Fruit fly (Drosophila melanogaster) whole organism, embryonic: ENCODE measurements around the gene CG31493.

Experiments used
- Abd-B ChIP-seq: fragments of 200-800 bp; sonication (Bioruptor generic); optimal IDR thresholded peaks from 2 replicates; lab custom pipeline; 2018; ENCODE audit warnings: missing biosample characterization, mild to moderate bottlenecking, missing genetic modification characterization, moderate library complexity
- Ada2b ChIP-seq: fragments of 200-800 bp; sonication (Bioruptor generic); IDR thresholded peaks from 2 replicates; pipeline ENCODE4 v1.3.6; 2022; ENCODE audit warnings: missing biosample characterization, missing genetic modification characterization
- Awh ChIP-seq: fragments of 200-800 bp; sonication (Bioruptor generic); IDR thresholded peaks from 2 replicates; pipeline ENCODE4, ENCODE4 v1.3.6; 2022; ENCODE audit warnings: missing biosample characterization, missing genetic modification characterization
- Blimp-1 ChIP-seq: fragments of 200-800 bp; sonication (Bioruptor generic); optimal IDR thresholded peaks from 3 replicates; lab custom pipeline; 2018; ENCODE audit warnings: missing biosample characterization, missing genetic modification characterization, mild to moderate bottlenecking, moderate library complexity, missing genetic modification reagents
- CG10209 ChIP-seq: fragments of 200-800 bp; sonication (Bioruptor generic); optimal IDR thresholded peaks from 3 replicates; lab custom pipeline; 2017; ENCODE audit warnings: missing biosample characterization, mild to moderate bottlenecking, missing genetic modification characterization, missing genetic modification reagents
- CG12769 ChIP-seq: fragments of 200-800 bp; sonication (Bioruptor generic); optimal IDR thresholded peaks from 2 replicates; lab custom pipeline; 2019; ENCODE audit warnings: missing biosample characterization, mild to moderate bottlenecking, missing genetic modification characterization, moderate library complexity
- CG13123 ChIP-seq: fragments of 200-800 bp; sonication (Bioruptor generic); optimal IDR thresholded peaks from 2 replicates; lab custom pipeline; 2016; ENCODE audit warnings: missing biosample characterization, missing genetic modification characterization
- CG14710 ChIP-seq: fragments of 200-800 bp; sonication (Bioruptor generic); optimal IDR thresholded peaks from 3 replicates; lab custom pipeline; 2019; ENCODE audit warnings: missing biosample characterization, mild to moderate bottlenecking, missing genetic modification characterization, moderate library complexity
- CG15514 ChIP-seq: fragments of 200-800 bp; sonication (Bioruptor generic); optimal IDR thresholded peaks from 3 replicates; lab custom pipeline; 2017; ENCODE audit warnings: missing biosample characterization, missing genetic modification characterization, mild to moderate bottlenecking, moderate library complexity, missing genetic modification reagents
- CG17186 ChIP-seq: fragments of 200-800 bp; sonication (Bioruptor generic); optimal IDR thresholded peaks from 3 replicates; lab custom pipeline; 2017; ENCODE audit warnings: missing biosample characterization, missing genetic modification reagents, missing genetic modification characterization
- CG17361 ChIP-seq: fragments of 200-800 bp; sonication (Bioruptor generic); IDR thresholded peaks from 3 replicates; pipeline ENCODE4 v1.3.6; 2022; ENCODE audit warnings: missing biosample characterization, missing genetic modification characterization
- CG18476 ChIP-seq: fragments of 200-800 bp; sonication (Bioruptor generic); optimal IDR thresholded peaks from 2 replicates; lab custom pipeline; 2016; ENCODE audit warnings: missing biosample characterization, mild to moderate bottlenecking, missing genetic modification characterization
- CG18619 ChIP-seq: fragments of 200-800 bp; sonication (Bioruptor generic); optimal IDR thresholded peaks from 3 replicates; lab custom pipeline; 2017; ENCODE audit warnings: missing biosample characterization, mild to moderate bottlenecking, missing genetic modification characterization
- CG2120 ChIP-seq: fragments of 200-800 bp; sonication (Bioruptor generic); optimal IDR thresholded peaks from 3 replicates; lab custom pipeline; 2016; ENCODE audit warnings: missing biosample characterization, missing genetic modification characterization
- CG30020 ChIP-seq: fragments of 200-800 bp; optimal IDR thresholded peaks from 2 replicates; lab custom pipeline; 2019; ENCODE audit warnings: missing biosample characterization, mild to moderate bottlenecking, missing genetic modification characterization, moderate library complexity
- CG3163 ChIP-seq: fragments of 200-800 bp; sonication (Bioruptor generic); optimal IDR thresholded peaks from 3 replicates; lab custom pipeline; 2016; ENCODE audit warnings: missing biosample characterization, missing genetic modification characterization
- CG3726 ChIP-seq: fragments of 200-800 bp; sonication (Bioruptor generic); IDR thresholded peaks from 3 replicates; pipeline ENCODE4, ENCODE4 v1.3.6; 2022; ENCODE audit warnings: missing biosample characterization, missing genetic modification characterization
- CG4707 ChIP-seq: fragments of 200-800 bp; sonication (Bioruptor generic); optimal IDR thresholded peaks from 2 replicates; lab custom pipeline; 2018; ENCODE audit warnings: missing biosample characterization, mild to moderate bottlenecking, missing genetic modification characterization, moderate library complexity
- CG6272 ChIP-seq: fragments of 200-800 bp; sonication (Bioruptor generic); IDR thresholded peaks from 2 replicates; pipeline ENCODE4 v1.3.6; 2022; ENCODE audit warnings: missing biosample characterization, missing genetic modification characterization
- CG6683 ChIP-seq: fragments of 200-800 bp; sonication (Bioruptor generic); optimal IDR thresholded peaks from 2 replicates; lab custom pipeline; 2017; ENCODE audit warnings: missing biosample characterization, mild to moderate bottlenecking, missing genetic modification characterization, missing genetic modification reagents
- CG7745 ChIP-seq: fragments of 200-800 bp; sonication (Bioruptor generic); optimal IDR thresholded peaks from 2 replicates; lab custom pipeline; 2018; ENCODE audit warnings: missing biosample characterization, mild to moderate bottlenecking, missing genetic modification characterization, moderate library complexity
- CG8281 ChIP-seq: fragments of 200-800 bp; sonication (Bioruptor generic); optimal IDR thresholded peaks from 2 replicates; lab custom pipeline; 2018; ENCODE audit warnings: missing biosample characterization, mild to moderate bottlenecking, missing genetic modification characterization, moderate library complexity
- CG8478 ChIP-seq: fragments of >200 bp; optimal IDR thresholded peaks from 2 replicates; lab custom pipeline; 2018
- CG9437 ChIP-seq: fragments of 200-800 bp; sonication (Bioruptor generic); optimal IDR thresholded peaks from 2 replicates; lab custom pipeline; 2018; ENCODE audit warnings: missing biosample characterization, mild to moderate bottlenecking, missing genetic modification characterization
- Elba2 ChIP-seq: fragments of 200-800 bp; sonication (Bioruptor generic); optimal IDR thresholded peaks from 3 replicates; lab custom pipeline; 2016; ENCODE audit warnings: missing biosample characterization, missing genetic modification characterization
- HHEX ChIP-seq: fragments of 200-800 bp; sonication (Bioruptor generic); optimal IDR thresholded peaks from 3 replicates; lab custom pipeline; 2017; ENCODE audit warnings: missing biosample characterization, mild to moderate bottlenecking, missing genetic modification characterization, missing genetic modification reagents
- Hey ChIP-seq: fragments of 200-800 bp; sonication (Bioruptor generic); optimal IDR thresholded peaks from 3 replicates; lab custom pipeline; 2018; ENCODE audit warnings: missing biosample characterization, mild to moderate bottlenecking, missing genetic modification characterization
- Lpt ChIP-seq: fragments of >200 bp; optimal IDR thresholded peaks from 2 replicates; lab custom pipeline; 2018; ENCODE audit warnings: missing biosample characterization, missing genetic modification characterization
- MESR4 ChIP-seq: fragments of 200-800 bp; sonication (Bioruptor generic); optimal IDR thresholded peaks from 2 replicates; lab custom pipeline; 2018; ENCODE audit warnings: missing biosample characterization, mild to moderate bottlenecking, missing genetic modification characterization, moderate library complexity
- Nf-YC ChIP-seq: fragments of 200-800 bp; optimal IDR thresholded peaks from 3 replicates; lab custom pipeline; 2019; ENCODE audit warnings: missing biosample characterization, mild to moderate bottlenecking, missing genetic modification characterization, moderate library complexity
- Rfx ChIP-seq: fragments of 200-800 bp; sonication (Bioruptor generic); IDR thresholded peaks from 2 replicates; pipeline ENCODE4 v1.3.6; 2022; ENCODE audit warnings: missing biosample characterization, missing genetic modification characterization
- Rx ChIP-seq: fragments of 200-800 bp; sonication (Bioruptor generic); IDR thresholded peaks from 2 replicates; pipeline ENCODE4 v1.3.6; 2022; ENCODE audit warnings: missing biosample characterization, missing genetic modification characterization
- Sry-δ ChIP-seq: fragments of 200-800 bp; sonication (Bioruptor generic); optimal IDR thresholded peaks from 2 replicates; lab custom pipeline; 2016; ENCODE audit warnings: missing biosample characterization, missing genetic modification characterization
- aop ChIP-seq: fragments of 200-800 bp; sonication (Bioruptor generic); IDR thresholded peaks from 2 replicates; pipeline ENCODE4 v1.3.6; 2022; ENCODE audit warnings: missing biosample characterization, missing genetic modification characterization
- caup ChIP-seq: fragments of 200-800 bp; sonication (Bioruptor generic); optimal IDR thresholded peaks from 3 replicates; lab custom pipeline; 2017; ENCODE audit warnings: missing biosample characterization, mild to moderate bottlenecking, missing genetic modification characterization, moderate library complexity; ENCODE audit not compliant: severe bottlenecking
- ci ChIP-seq: fragments of 200-800 bp; sonication (Bioruptor generic); IDR thresholded peaks from 3 replicates; pipeline ENCODE4 v1.3.6; 2022; ENCODE audit warnings: missing biosample characterization, missing genetic modification characterization
- danr ChIP-seq: fragments of 200-800 bp; sonication (Bioruptor generic); IDR thresholded peaks from 2 replicates; pipeline ENCODE4 v1.3.6; 2022; ENCODE audit warnings: missing biosample characterization, missing genetic modification characterization
- eve ChIP-seq, 2 experiments: fragments of >200 bp; optimal IDR thresholded peaks; 2 replicates each; lab custom pipeline; 2017; ENCODE audit warnings: missing biosample characterization in 2 of 2, missing genetic modification characterization in 2 of 2
- fd3F ChIP-seq: fragments of 200-800 bp; sonication (Bioruptor generic); optimal IDR thresholded peaks from 2 replicates; lab custom pipeline; 2018; ENCODE audit warnings: missing biosample characterization, mild to moderate bottlenecking, missing genetic modification characterization, moderate library complexity
- jigr1 ChIP-seq: fragments of 200-800 bp; sonication (Bioruptor generic); IDR thresholded peaks from 3 replicates; pipeline ENCODE4 v1.3.6; 2022; ENCODE audit warnings: missing biosample characterization, missing genetic modification characterization
- kah ChIP-seq: fragments of 200-800 bp; sonication (Bioruptor generic); optimal IDR thresholded peaks from 2 replicates; lab custom pipeline; 2018; ENCODE audit warnings: missing biosample characterization, mild to moderate bottlenecking, missing genetic modification characterization
- mld ChIP-seq: fragments of 200-800 bp; sonication (Bioruptor generic); IDR thresholded peaks from 3 replicates; pipeline ENCODE4 v1.3.6; 2022; ENCODE audit warnings: missing biosample characterization, missing genetic modification characterization; ENCODE audit not compliant: partially characterized antibody
- odd ChIP-seq: fragments of 200-800 bp; sonication (Bioruptor generic); optimal IDR thresholded peaks from 2 replicates; lab custom pipeline; 2017; ENCODE audit warnings: missing biosample characterization, mild to moderate bottlenecking, missing genetic modification characterization
- pita ChIP-seq: fragments of 200-800 bp; sonication (Bioruptor generic); optimal IDR thresholded peaks from 2 replicates; lab custom pipeline; 2017; ENCODE audit warnings: missing biosample characterization, mild to moderate bottlenecking, missing genetic modification characterization
- seq ChIP-seq: fragments of 200-800 bp; sonication (Bioruptor generic); IDR thresholded peaks from 2 replicates; pipeline ENCODE4 v1.3.6; 2022; ENCODE audit warnings: missing biosample characterization, missing genetic modification characterization
- ssp ChIP-seq: fragments of 200-800 bp; sonication (Bioruptor generic); IDR thresholded peaks from 2 replicates; pipeline ENCODE4 v1.3.6; 2022; ENCODE audit warnings: missing biosample characterization, missing genetic modification characterization
- trh ChIP-seq: fragments of 200-800 bp; sonication (Bioruptor generic); optimal IDR thresholded peaks from 2 replicates; lab custom pipeline; 2016; ENCODE audit warnings: missing biosample characterization, missing genetic modification characterization
- twi ChIP-seq: fragments of 200-800 bp; optimal IDR thresholded peaks from 2 replicates; lab custom pipeline; 2019; ENCODE audit warnings: missing biosample characterization, mild to moderate bottlenecking, missing genetic modification characterization, moderate library complexity
- z ChIP-seq: fragments of 200-800 bp; sonication (Bioruptor generic); IDR thresholded peaks from 3 replicates; pipeline ENCODE4 v1.3.6; 2022; ENCODE audit warnings: missing biosample characterization, missing genetic modification characterization
- zfh1 ChIP-seq: fragments of 200-800 bp; sonication (Bioruptor generic); IDR thresholded peaks from 3 replicates; pipeline ENCODE4 v1.3.6; 2022; ENCODE audit warnings: missing biosample characterization, missing genetic modification characterization

Gene CG31493

DNA sequence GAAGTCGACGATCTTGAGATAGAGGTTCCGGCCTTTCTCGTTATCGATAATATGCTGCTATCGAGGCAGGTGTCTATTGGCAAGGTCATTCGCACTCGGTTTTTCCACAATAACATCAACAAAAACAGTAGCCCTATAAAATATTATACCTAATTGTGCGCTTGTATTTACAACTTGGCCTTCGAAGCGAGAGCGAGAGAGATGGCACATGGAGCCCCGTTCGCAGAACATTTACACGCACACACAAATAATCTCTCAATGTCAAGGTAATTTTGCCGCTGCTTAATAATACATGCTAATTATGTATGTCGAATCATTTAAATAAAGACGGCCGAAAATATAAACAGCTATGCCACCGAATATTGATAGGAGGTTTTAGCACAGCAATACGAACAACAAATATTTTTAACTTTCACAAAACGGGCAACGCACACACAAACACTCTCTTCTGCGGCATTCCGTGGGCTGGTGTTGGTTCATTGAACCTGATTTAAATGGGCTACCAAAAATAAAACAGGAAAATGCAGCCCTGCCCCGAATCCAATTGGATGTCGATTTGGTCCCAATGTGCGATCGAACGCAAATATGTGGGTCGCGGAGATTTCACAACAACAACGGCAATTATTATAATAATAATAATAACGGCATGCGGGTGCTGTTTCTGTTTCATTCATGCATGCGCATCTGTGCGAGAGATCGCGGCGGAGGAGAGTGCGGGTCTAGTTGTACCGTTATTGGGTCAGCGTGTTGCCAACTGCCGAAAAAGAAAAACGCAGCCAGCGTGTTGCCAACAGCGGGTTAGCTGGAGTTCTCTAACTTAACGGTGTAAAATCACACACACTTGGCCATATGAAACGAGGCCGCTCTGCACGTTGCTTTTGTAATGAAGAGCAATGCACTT, 8.9 kb upstream of the CG31493 start (continued):
- no peak for TF ChIP-seq CG7745
- TF ChIP-seq CG10209: peak; percentile 26
- no peak for TF ChIP-seq CG8281 (tag; lab: Kevin White, UChicago)
- TF ChIP-seq CG18619 (GFP tag; lab: Kevin White, UChicago): no peak
- TF ChIP-seq Elba2: peak; percentile 69
- TF ChIP-seq mld (GFP tag; lab: Robert Waterston, UW): no peak
- TF ChIP-seq Hey (tag; lab: Kevin White, UChicago): no peak
- TF ChIP-seq CG17186 (GFP tag; lab: Kevin White, UChicago): no peak
- no peak for TF ChIP-seq CG15514
- TF ChIP-seq fd3F: no peak
- peak; percentile 19 for TF ChIP-seq CG2120 (GFP tag; lab: Kevin White, UChicago)
- peak; percentile 64 for TF ChIP-seq Blimp-1
- TF ChIP-seq Sry-δ (GFP tag; lab: Kevin White, UChicago): no peak
- no peak for TF ChIP-seq Abd-B (GFP tag; lab: Kevin White, UChicago)
- TF ChIP-seq zfh1 (GFP tag; lab: Robert Waterston, UW): no peak
- no peak for TF ChIP-seq HHEX
- TF ChIP-seq eve (GFP tag; optimal IDR thresholded peaks at IDR 0.05; lab: Kevin White, UChicago): no peak
- no peak for TF ChIP-seq CG6683
- TF ChIP-seq CG17361 (GFP tag; lab: Robert Waterston, UW): no peak; the same call in 2 of the 3 replicates
- TF ChIP-seq MESR4: no peak
- no peak for TF ChIP-seq danr (GFP tag; lab: Robert Waterston, UW)
- no peak for TF ChIP-seq ssp (GFP tag; lab: Robert Waterston, UW)
- TF ChIP-seq ci: no peak
- peak; percentile 4 for TF ChIP-seq CG14710
- no peak for TF ChIP-seq CG18476 (GFP tag; lab: Kevin White, UChicago)
- TF ChIP-seq CG9437 (GFP tag; lab: Kevin White, UChicago): no peak
- no peak for TF ChIP-seq CG8478 (lab: Kevin White, UChicago)
- peak; percentile 22; the same call in 1 of the 2 replicates for TF ChIP-seq Awh
- TF ChIP-seq CG3726 (GFP tag; lab: Robert Waterston, UW): no peak
- no peak for TF ChIP-seq z (GFP tag; lab: Robert Waterston, UW)
- no peak for TF ChIP-seq CG4707 (GFP tag; lab: Kevin White, UChicago)
- TF ChIP-seq twi: peak; percentile 10
- no peak for TF ChIP-seq trh (GFP tag; lab: Kevin White, UChicago)
- TF ChIP-seq CG30020: no peak
- no peak for TF ChIP-seq CG6272 (GFP tag; lab: Robert Waterston, UW)
- no peak for TF ChIP-seq jigr1 (GFP tag; lab: Robert Waterston, UW)
- TF ChIP-seq CG13123: no peak
- TF ChIP-seq CG3163 (GFP tag; lab: Kevin White, UChicago): no peak
- no peak for TF ChIP-seq caup (GFP tag; lab: Kevin White, UChicago)
- no peak for TF ChIP-seq Rfx (GFP tag; lab: Robert Waterston, UW)
- no peak for TF ChIP-seq Rx (GFP tag; lab: Robert Waterston, UW)
- peak; percentile 60 for TF ChIP-seq CG12769
- peak; percentile 8; the same call in 1 of the 2 replicates for TF ChIP-seq seq
- no peak for TF ChIP-seq Ada2b (GFP tag; lab: Robert Waterston, UW)
- no peak for TF ChIP-seq Lpt (GFP tag; lab: Kevin White, UChicago)
- TF ChIP-seq aop: no peak
- TF ChIP-seq odd (GFP tag; lab: Kevin White, UChicago): no peak
- no peak for TF ChIP-seq kah (GFP tag; lab: Kevin White, UChicago)
- TF ChIP-seq Nf-YC (tag; lab: Kevin White, UChicago): no peak
- TF ChIP-seq pita (GFP tag; lab: Kevin White, UChicago): no peak
